Fruit fly (Drosophila melanogaster): Measurements from ENCODE around the gene CG31301.

The CG31301 gene

DNA sequence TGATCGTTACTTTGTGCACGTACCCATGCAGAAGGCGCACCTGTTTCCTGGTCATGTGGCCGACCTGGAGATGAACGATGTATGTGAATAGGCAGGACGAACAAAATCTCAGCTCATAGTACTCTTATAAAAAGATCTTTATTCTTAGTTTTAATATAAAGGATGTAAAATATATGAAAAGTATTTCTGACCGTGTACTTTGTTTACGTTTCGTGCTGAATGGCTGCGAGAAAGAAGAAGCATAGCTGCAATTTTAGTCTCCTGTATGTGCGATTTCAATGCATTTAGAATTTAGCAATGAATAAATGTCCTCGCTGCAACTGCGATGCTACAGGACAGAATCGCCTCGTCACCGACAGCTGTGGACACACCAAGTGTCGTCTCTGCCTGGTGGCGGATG lies 1.8 kb downstream of the CG31301 start, which contains the start of the genes CG42726 and CG42727 (continued):
- TF ChIP-seq CG4707 (GFP tag; optimal IDR thresholded peaks at IDR 0.05), result no peak
- no peak for TF ChIP-seq so (GFP tag; IDR thresholded peaks at IDR 0.05)
- peak in 1 of 2 experiments; percentile 32 for TF ChIP-seq bsh (GFP tag; optimal IDR thresholded peaks at IDR 0.05)
- no peak for TF ChIP-seq danr (GFP tag; IDR thresholded peaks at IDR 0.05)
- TF ChIP-seq ftz-f1 (GFP tag; optimal IDR thresholded peaks at IDR 0.05), result no peak
- no peak for TF ChIP-seq HLH4C (GFP tag; IDR thresholded peaks at IDR 0.05; ENCODE audit: partially characterized antibody)
- peak; percentile 17 for TF ChIP-seq CG18619 (GFP tag; optimal IDR thresholded peaks at IDR 0.05)
- no peak for TF ChIP-seq Tbp (GFP tag; optimal IDR thresholded peaks at IDR 0.05)
- TF ChIP-seq peb (GFP tag; IDR thresholded peaks at IDR 0.05), result no peak
- no peak for TF ChIP-seq aop (GFP tag; IDR thresholded peaks at IDR 0.05)
- TF ChIP-seq CG9876 (GFP tag; optimal IDR thresholded peaks at IDR 0.05), result no peak
- TF ChIP-seq CG18011 (GFP tag; optimal IDR thresholded peaks at IDR 0.05), result no peak
- peak; percentile 35; the same call in 1 of the 2 replicates for TF ChIP-seq sens-2 (GFP tag; IDR thresholded peaks at IDR 0.05)
- no peak for TF ChIP-seq CTCF (GFP tag; optimal IDR thresholded peaks at IDR 0.05)
- TF ChIP-seq az2 (GFP tag; optimal IDR thresholded peaks at IDR 0.05), result peak; percentile 2
- no peak for TF ChIP-seq CG6272 (GFP tag; IDR thresholded peaks at IDR 0.05)
- TF ChIP-seq CG14050 (GFP tag; IDR thresholded peaks at IDR 0.05), result no peak
- TF ChIP-seq ken (GFP tag; IDR thresholded peaks at IDR 0.05), result peak; percentile 43; the same call in 1 of the 3 replicates
- no peak for TF ChIP-seq CG9437 (GFP tag; optimal IDR thresholded peaks at IDR 0.05)
- peak; percentile 10; the same call in 1 of the 2 replicates for TF ChIP-seq Awh (GFP tag; IDR thresholded peaks at IDR 0.05)
- TF ChIP-seq kay (GFP tag; optimal IDR thresholded peaks at IDR 0.05), result no peak
- TF ChIP-seq trem (tag; optimal IDR thresholded peaks at IDR 0.05), result peak; percentile 24
- peak; percentile 9 for TF ChIP-seq dmrt11E (tag; optimal IDR thresholded peaks at IDR 0.05)
- TF ChIP-seq Stat92E (GFP tag; optimal IDR thresholded peaks at IDR 0.05), result no peak
- peak; percentile 39 for TF ChIP-seq CG3281 (GFP tag; optimal IDR thresholded peaks at IDR 0.05)
- no peak for TF ChIP-seq CG3065 (GFP tag; optimal IDR thresholded peaks at IDR 0.05)
- TF ChIP-seq CG12155 (GFP tag; optimal IDR thresholded peaks at IDR 0.05), result peak; percentile 20
- 0 out of 3 replicates have a peak, but pooled peaks have one; percentile 27 for TF ChIP-seq gce (GFP tag; IDR thresholded peaks at IDR 0.05)
- peak; percentile 33 for TF ChIP-seq pzg (GFP tag; optimal IDR thresholded peaks at IDR 0.05)
- no peak for TF ChIP-seq CG7271 (tag; optimal IDR thresholded peaks at IDR 0.05)
- TF ChIP-seq CG11456 (GFP tag; IDR thresholded peaks at IDR 0.05), result no peak
- 0 out of 2 replicates have a peak, but pooled peaks have one; percentile 24 for TF ChIP-seq Rx (GFP tag; IDR thresholded peaks at IDR 0.05)
- no peak for TF ChIP-seq D19B (GFP tag; optimal IDR thresholded peaks at IDR 0.05)
- TF ChIP-seq CG13424 (tag; optimal IDR thresholded peaks at IDR 0.05), result peak; percentile 42
- TF ChIP-seq Dll (GFP tag; IDR thresholded peaks at IDR 0.05; ENCODE audit: partially characterized antibody), result no peak
- TF ChIP-seq ro (GFP tag; IDR thresholded peaks at IDR 0.05), result no peak
- no peak for TF ChIP-seq ato (GFP tag; IDR thresholded peaks at IDR 0.05; ENCODE audit: partially characterized antibody)
- TF ChIP-seq zen (tag; optimal IDR thresholded peaks at IDR 0.05), result no peak
- TF ChIP-seq CG9817 (tag; optimal IDR thresholded peaks at IDR 0.05), result peak; percentile 40
- TF ChIP-seq CG17568 (GFP tag; optimal IDR thresholded peaks at IDR 0.05), result no peak
- TF ChIP-seq fru (optimal IDR thresholded peaks at IDR 0.05), result no peak
- 0 out of 2 replicates have a peak, but pooled peaks have one; percentile 19 for TF ChIP-seq CG4730 (GFP tag; IDR thresholded peaks at IDR 0.05)
- no peak for TF ChIP-seq CG16815 (GFP tag; optimal IDR thresholded peaks at IDR 0.05)
- TF ChIP-seq CG4617 (GFP tag; optimal IDR thresholded peaks at IDR 0.05; ENCODE audit: borderline replicate concordance), result peak; percentile 61
- TF ChIP-seq phol (tag; optimal IDR thresholded peaks at IDR 0.05), result peak; percentile 47
- TF ChIP-seq mirr (GFP tag; optimal IDR thresholded peaks at IDR 0.05), result no peak
- TF ChIP-seq Aef1 (GFP tag; IDR thresholded peaks at IDR 0.05), result no peak
- TF ChIP-seq Hr78 (GFP tag; optimal IDR thresholded peaks at IDR 0.05), result no peak
- no peak for TF ChIP-seq crc (GFP tag; optimal IDR thresholded peaks at IDR 0.05)
- TF ChIP-seq sisA (GFP tag; IDR thresholded peaks at IDR 0.05), result peak; percentile 30
- no peak for TF ChIP-seq slp2 (GFP tag; optimal IDR thresholded peaks at IDR 0.05)
